Worm (Caenorhabditis elegans) whole organism, L2 larva: ENCODE results near the gene tag-123.

Source experiments
- ama-1 ChIP-seq: fragments of 150-350 bp; optimal IDR thresholded peaks from 2 replicates; lab custom pipeline; 2018; ENCODE audit warnings: inconsistent platforms
- blmp-1 ChIP-seq: sonication (generic microtip); optimal IDR thresholded peaks from 2 replicates; lab custom pipeline; 2017; ENCODE audit warnings: missing genetic modification characterization, mild to moderate bottlenecking, missing compliant biosample characterization, antibody characterized with exemption, moderate library complexity; ENCODE audit not compliant: insufficient read depth
- elt-3 ChIP-seq: sonication (generic microtip); optimal IDR thresholded peaks from 2 replicates; lab custom pipeline; 2017; ENCODE audit warnings: missing biosample characterization, missing genetic modification characterization
- unc-62 ChIP-seq: fragments of 150-350 bp; optimal IDR thresholded peaks from 2 replicates; lab custom pipeline; 2014; ENCODE audit warnings: missing biosample characterization, missing genetic modification reagents, missing genetic modification characterization
- ztf-4 ChIP-seq: fragments of 150-350 bp; optimal IDR thresholded peaks from 2 replicates; lab custom pipeline; 2014; ENCODE audit warnings: missing biosample characterization, missing genetic modification characterization

DNA sequence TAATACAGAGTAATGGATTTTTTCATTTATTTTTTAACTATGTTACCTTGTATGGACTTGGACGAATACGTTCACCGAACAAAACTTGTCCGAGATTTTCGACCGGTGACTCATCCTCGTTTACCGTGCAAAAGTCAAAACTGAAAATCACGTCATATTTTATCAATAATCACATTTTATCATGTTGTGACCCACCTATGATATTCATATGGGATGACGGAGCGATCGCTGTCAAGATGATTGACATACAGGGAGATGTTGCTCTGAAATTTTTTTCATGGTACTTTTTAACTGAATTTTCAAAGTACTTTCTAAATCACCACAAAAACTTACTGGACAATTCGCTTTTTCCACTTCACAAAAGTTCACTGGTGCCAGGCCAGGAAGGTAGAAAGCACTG is 261 bp downstream of the tag-123 start:
- TF ChIP-seq ztf-4 (no peak), ama-1 (lab: Kevin White, UChicago) (no peak), blmp-1 (tag; lab: Kevin White, UChicago) (no peak), unc-62 (no peak), elt-3 (tag; lab: Kevin White, UChicago) (no peak)
